Worm (Caenorhabditis elegans) whole organism, L1 larva: ENCODE measurements around the gene R10E9.3.

Experiments
- alr-1 ChIP-seq: fragments of 200-800 bp; sonication (Bioruptor generic); optimal IDR thresholded peaks from 2 replicates; lab custom pipeline; 2018; ENCODE audit warnings: borderline replicate concordance, mild to moderate bottlenecking, missing genetic modification characterization, missing compliant biosample characterization
- aly-2 ChIP-seq: fragments of 150-350 bp; optimal IDR thresholded peaks from 2 replicates; lab custom pipeline; 2014; ENCODE audit warnings: missing biosample characterization, missing genetic modification characterization
- dpl-1 ChIP-seq, 3 experiments: fragments of 150-350 bp in 2 of 3; sonication (generic microtip) in 1 of 3; optimal IDR thresholded peaks; 2 replicates each; lab custom pipeline; 2014 to 2017; ENCODE audit warnings: missing biosample characterization in 3 of 3, missing genetic modification characterization in 3 of 3, missing genetic modification reagents in 3 of 3
- lsy-2 ChIP-seq, 2 experiments: fragments of 150-350 bp; optimal IDR thresholded peaks; 2 replicates each; lab custom pipeline; 2014; ENCODE audit warnings: missing biosample characterization in 2 of 2, missing genetic modification characterization in 2 of 2
- pag-3 ChIP-seq: sonication (generic microtip); optimal IDR thresholded peaks from 2 replicates; lab custom pipeline; 2017; ENCODE audit warnings: missing genetic modification characterization, mild to moderate bottlenecking, missing compliant biosample characterization, antibody characterized with exemption, borderline replicate concordance; ENCODE audit not compliant: insufficient read depth
- ztf-11 ChIP-seq, 2 experiments: sonication (generic microtip); optimal IDR thresholded peaks; 2 replicates each; lab custom pipeline; 2016 to 2017; ENCODE audit warnings: missing genetic modification characterization in 2 of 2, missing biosample characterization in 1 of 2, missing compliant biosample characterization in 1 of 2

ce11 chrIII:3954828-3955227, 5.2 kb upstream of the R10E9.3 start:
- no peak for TF ChIP-seq ztf-11 (tag; optimal IDR thresholded peaks at IDR 0.05; lab: Kevin White, UChicago)
- TF ChIP-seq pag-3 (tag; lab: Kevin White, UChicago): no peak
- no peak for TF ChIP-seq dpl-1 (GFP tag; optimal IDR thresholded peaks at IDR 0.05; lab: Kevin White, UChicago)
- TF ChIP-seq lsy-2 (tag; optimal IDR thresholded peaks at IDR 0.05; lab: Kevin White, UChicago): no peak
- TF ChIP-seq alr-1 (tag; lab: Kevin White, UChicago): no peak
- no peak for TF ChIP-seq aly-2 (tag; lab: Kevin White, UChicago)
